Fruit fly (Drosophila melanogaster): ENCODE data around the gene Galk.

The Galk gene

DNA sequence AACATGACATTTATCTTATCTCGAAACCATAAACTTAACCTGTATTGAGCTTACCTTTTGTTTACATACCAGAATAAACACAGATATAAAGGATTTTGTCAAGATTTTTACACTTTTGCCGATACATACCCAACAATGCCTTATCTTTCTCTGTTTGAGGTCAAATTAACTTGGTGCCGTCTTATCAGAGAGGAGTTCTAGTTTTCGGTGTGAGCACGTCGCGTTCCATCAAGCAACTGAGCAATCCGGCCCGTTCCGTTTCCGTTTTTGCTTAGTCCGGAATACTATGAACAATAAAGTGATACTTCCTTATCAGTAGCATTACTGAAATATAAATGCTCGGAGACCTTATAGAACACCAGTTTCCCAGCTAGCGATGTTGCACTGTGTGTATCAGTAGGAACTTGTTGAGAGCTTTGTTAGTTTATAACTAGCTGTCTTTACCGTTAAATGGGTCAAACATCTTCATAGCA lies at the start of gene Galk (continued):
- TF ChIP-seq Atf3 (GFP tag; optimal IDR thresholded peaks at IDR 0.05) (peak; percentile 5), Elba2 (GFP tag; optimal IDR thresholded peaks at IDR 0.05) (no peak), Dek (tag; optimal IDR thresholded peaks at IDR 0.05) (peak; percentile 43), Nf-YC (tag; optimal IDR thresholded peaks at IDR 0.05) (peak; percentile 5), CG13287 (GFP tag; IDR thresholded peaks at IDR 0.05; ENCODE audit: partially characterized antibody) (no peak), CG9437 (GFP tag; optimal IDR thresholded peaks at IDR 0.05) (peak; percentile 40), Vsx1 (GFP tag; optimal IDR thresholded peaks at IDR 0.05) (no peak), CrebB (tag; optimal IDR thresholded peaks at IDR 0.05) (peak; percentile 70), CG5180 (GFP tag; optimal IDR thresholded peaks at IDR 0.05) (peak; percentile 45), CG16863 (GFP tag; optimal IDR thresholded peaks at IDR 0.05) (peak; percentile 51), CG9727 (GFP tag; optimal IDR thresholded peaks at IDR 0.05) (peak; percentile 22), oc (tag; optimal IDR thresholded peaks at IDR 0.05) (no peak), al (GFP tag; IDR thresholded peaks at IDR 0.05) (peak; percentile 70), ase (GFP tag; IDR thresholded peaks at IDR 0.05) (peak; percentile 57; the same call in 2 of the 3 replicates), CG4854 (GFP tag; optimal IDR thresholded peaks at IDR 0.05) (peak; percentile 37), Hsf (GFP tag; optimal IDR thresholded peaks at IDR 0.05) (peak; percentile 10), abd-A (tag; optimal IDR thresholded peaks at IDR 0.05) (no peak), row (GFP tag; IDR thresholded peaks at IDR 0.05) (peak; percentile 92), CG17829 (tag; optimal IDR thresholded peaks at IDR 0.05) (no peak), Fer3 (tag; optimal IDR thresholded peaks at IDR 0.05) (peak; percentile 67), CG6654 (GFP tag; optimal IDR thresholded peaks at IDR 0.05) (no peak), gce (GFP tag; IDR thresholded peaks at IDR 0.05) (no peak), CG8281 (tag; optimal IDR thresholded peaks at IDR 0.05) (peak; percentile 42), CG17802 (tag; optimal IDR thresholded peaks at IDR 0.05) (peak; percentile 25), CG31365 (tag; optimal IDR thresholded peaks at IDR 0.05) (peak; percentile 26), sna (GFP tag; IDR thresholded peaks at IDR 0.05; ENCODE audit: partially characterized antibody) (no peak), CG17568 (GFP tag; optimal IDR thresholded peaks at IDR 0.05) (peak; percentile 67), HLH3B (GFP tag; IDR thresholded peaks at IDR 0.05) (peak; percentile 31; the same call in 1 of the 2 replicates), D (optimal IDR thresholded peaks at IDR 0.05) (no peak), D (GFP tag; optimal IDR thresholded peaks at IDR 0.05) (peak; percentile 1), CoRest (tag; optimal IDR thresholded peaks at IDR 0.05) (no peak), Dbx (GFP tag; IDR thresholded peaks at IDR 0.05) (peak; percentile 75; the same call in 2 of the 3 replicates), HLHmδ (GFP tag; optimal IDR thresholded peaks at IDR 0.05) (no peak), CG6813 (GFP tag; optimal IDR thresholded peaks at IDR 0.05) (peak; percentile 77), onecut (GFP tag; IDR thresholded peaks at IDR 0.05) (peak; percentile 65), amos (GFP tag; IDR thresholded peaks at IDR 0.05; ENCODE audit: partially characterized antibody) (no peak), eve (GFP tag; optimal IDR thresholded peaks at IDR 0.05) (no peak), ken (GFP tag; IDR thresholded peaks at IDR 0.05) (peak; percentile 62; the same call in 1 of the 3 replicates), CG10431 (GFP tag; optimal IDR thresholded peaks at IDR 0.05) (peak; percentile 66), slp2 (GFP tag; optimal IDR thresholded peaks at IDR 0.05) (no peak), ssp (GFP tag; IDR thresholded peaks at IDR 0.05) (peak; percentile 26; the same call in 1 of the 2 replicates), bsh (GFP tag; optimal IDR thresholded peaks at IDR 0.05) (peak in 1 of 2 experiments; percentile 49), CG7556 (GFP tag; optimal IDR thresholded peaks at IDR 0.05) (peak; percentile 28), CG30020 (tag; optimal IDR thresholded peaks at IDR 0.05) (no peak), Bgb (GFP tag; IDR thresholded peaks at IDR 0.05; ENCODE audit: partially characterized antibody) (no peak; the same call in 1 of the 2 replicates), mirr (GFP tag; optimal IDR thresholded peaks at IDR 0.05) (peak; percentile 93), shn (GFP tag; optimal IDR thresholded peaks at IDR 0.05) (peak; percentile 55), stwl (tag; optimal IDR thresholded peaks at IDR 0.05) (no peak), Ptx1 (GFP tag; IDR thresholded peaks at IDR 0.05) (peak; percentile 65), CG1792 (GFP tag; optimal IDR thresholded peaks at IDR 0.05) (peak; percentile 46)
